Worm (Caenorhabditis elegans) whole organism, midembryonic: Measurements from ENCODE around the gene egl-20.
"Not testable (repeated sequence)": the region's sequence is repeated elsewhere in the genome, so short reads cannot be mapped to it uniquely, and the experiment has no call there.

Experiments used
- T22C8.4 ChIP-seq: fragments of 200-800 bp; sonication (Bioruptor generic); IDR thresholded peaks from 2 replicates; pipeline ENCODE4 v1.3.6; 2022; ENCODE audit warnings: missing genetic modification characterization, missing compliant biosample characterization
- cog-1 ChIP-seq: sonication (generic microtip); optimal IDR thresholded peaks from 2 replicates; lab custom pipeline; 2016; ENCODE audit warnings: missing genetic modification characterization, missing compliant biosample characterization
- flt-1 ChIP-seq: fragments of 200-800 bp; sonication (Bioruptor generic); IDR thresholded peaks from 2 replicates; pipeline ENCODE4 v1.3.6; 2022; ENCODE audit warnings: missing genetic modification characterization, missing compliant biosample characterization
- klf-2 ChIP-seq: fragments of 200-800 bp; sonication (Bioruptor generic); conservative IDR thresholded peaks from 2 replicates; pipeline ENCODE4 v1.3.6; 2022; ENCODE audit warnings: missing genetic modification reagents, missing genetic modification characterization, missing compliant biosample characterization
- ref-1 ChIP-seq: fragments of 200-800 bp; sonication (Bioruptor generic); conservative IDR thresholded peaks from 2 replicates; pipeline ENCODE4 v1.3.6; 2022; ENCODE audit warnings: missing genetic modification reagents, missing genetic modification characterization, missing compliant biosample characterization
- ztf-23 ChIP-seq: fragments of 200-800 bp; sonication (Bioruptor generic); IDR thresholded peaks from 2 replicates; pipeline ENCODE4 v1.3.6; 2022; ENCODE audit warnings: missing genetic modification reagents, missing genetic modification characterization, missing compliant biosample characterization
- ztf-29 ChIP-seq: fragments of 200-800 bp; sonication (Bioruptor generic); IDR thresholded peaks from 2 replicates; pipeline ENCODE4 v1.3.6; 2022; ENCODE audit warnings: missing genetic modification reagents, missing genetic modification characterization, missing compliant biosample characterization

ce11 chrIV:9769746-9770145, 45.6 kb downstream of the egl-20 start, which contains the start of gene msp-78:
- not testable (repeated sequence) for TF ChIP-seq ztf-23 (GFP tag; lab: Robert Waterston, UW); klf-2 (GFP tag; lab: Robert Waterston, UW); ztf-29; ref-1 (GFP tag; lab: Robert Waterston, UW); cog-1 (tag; lab: Kevin White, UChicago); T22C8.4; flt-1 (GFP tag; lab: Robert Waterston, UW)
